Fruit fly (Drosophila melanogaster) whole organism, embryonic: ENCODE results near the gene CG6959.

Source experiments
- Bgb ChIP-seq: fragments of 200-800 bp; sonication (Bioruptor generic); IDR thresholded peaks from 2 replicates; pipeline ENCODE4 v1.3.6; 2022; ENCODE audit warnings: missing biosample characterization, missing genetic modification characterization; ENCODE audit not compliant: partially characterized antibody
- CG11695 ChIP-seq: fragments of 200-800 bp; sonication (Bioruptor generic); IDR thresholded peaks from 3 replicates; pipeline ENCODE4 v1.3.6; 2022; ENCODE audit warnings: missing biosample characterization, missing genetic modification characterization
- CG17829 ChIP-seq: fragments of 200-800 bp; optimal IDR thresholded peaks from 2 replicates; lab custom pipeline; 2019; ENCODE audit warnings: missing biosample characterization, mild to moderate bottlenecking, missing genetic modification characterization, moderate library complexity
- CG2129 ChIP-seq: fragments of 200-800 bp; sonication (Bioruptor generic); IDR thresholded peaks from 2 replicates; pipeline ENCODE4 v1.3.6; 2022; ENCODE audit warnings: missing biosample characterization, missing genetic modification characterization; ENCODE audit not compliant: partially characterized antibody
- CHES-1-like ChIP-seq: fragments of 200-800 bp; sonication (Bioruptor generic); optimal IDR thresholded peaks from 2 replicates; lab custom pipeline; 2016; ENCODE audit warnings: missing biosample characterization, missing genetic modification characterization
- D19A ChIP-seq: fragments of 200-800 bp; optimal IDR thresholded peaks from 3 replicates; lab custom pipeline; 2019; ENCODE audit warnings: missing biosample characterization, mild to moderate bottlenecking, missing genetic modification characterization, moderate library complexity
- ase ChIP-seq: fragments of 200-800 bp; sonication (Bioruptor generic); IDR thresholded peaks from 3 replicates; pipeline ENCODE4 v1.3.6; 2022; ENCODE audit warnings: missing biosample characterization, missing genetic modification characterization
- chinmo ChIP-seq: fragments of 200-800 bp; sonication (Bioruptor generic); IDR thresholded peaks from 4 replicates; pipeline ENCODE4 v1.3.6; 2022; ENCODE audit warnings: missing biosample characterization, missing genetic modification characterization; ENCODE audit not compliant: partially characterized antibody
- chm ChIP-seq: fragments of 200-800 bp; sonication (Bioruptor generic); IDR thresholded peaks from 2 replicates; pipeline ENCODE4 v1.3.6; 2022; ENCODE audit warnings: missing biosample characterization, missing genetic modification characterization
- cwo ChIP-seq: fragments of 200-800 bp; sonication (Bioruptor generic); optimal IDR thresholded peaks from 3 replicates; lab custom pipeline; 2017; ENCODE audit warnings: missing biosample characterization, missing genetic modification characterization, mild to moderate bottlenecking, moderate library complexity, missing genetic modification reagents
- psq ChIP-seq: fragments of 200-800 bp; sonication (Bioruptor generic); optimal IDR thresholded peaks from 2 replicates; lab custom pipeline; 2017; ENCODE audit warnings: missing biosample characterization, missing genetic modification characterization

- TF ChIP-seq cwo (GFP tag; lab: Kevin White, UChicago): peak; percentile 32
- TF ChIP-seq CHES-1-like (GFP tag; lab: Kevin White, UChicago): peak; percentile 91
- peak; percentile 40 for TF ChIP-seq psq (GFP tag; lab: Kevin White, UChicago)
- no peak for TF ChIP-seq Bgb (GFP tag; lab: Robert Waterston, UW)
- TF ChIP-seq CG11695 (GFP tag; lab: Robert Waterston, UW): peak; percentile 62; the same call in 2 of the 3 replicates
- TF ChIP-seq ase (GFP tag; lab: Robert Waterston, UW): 0 out of 3 replicates have a peak, but pooled peaks have one; percentile 59
- peak; percentile 89 for TF ChIP-seq chm (GFP tag; lab: Robert Waterston, UW)
- TF ChIP-seq D19A (tag; lab: Kevin White, UChicago): no peak
- TF ChIP-seq CG2129 (GFP tag; lab: Robert Waterston, UW): no peak
- peak; percentile 75 for TF ChIP-seq CG17829
- TF ChIP-seq chinmo (GFP tag; lab: Robert Waterston, UW): 0 out of 4 replicates have a peak, but pooled peaks have one; percentile 33
Observed at dm6 chr3R:11818930-11819639, 50.2 kb downstream of the CG6959 start, which contains the start of the genes COX5A and glo.
